Fruit fly (Drosophila melanogaster) whole organism, prepupa: ENCODE data around the gene hiw.

Source experiments
- CG16779 ChIP-seq: fragments of 200-800 bp; sonication (Bioruptor generic); optimal IDR thresholded peaks from 3 replicates; lab custom pipeline; 2017; ENCODE audit warnings: missing biosample characterization, mild to moderate bottlenecking, missing genetic modification characterization
- Hr39 ChIP-seq: fragments of 200-800 bp; sonication (Bioruptor generic); optimal IDR thresholded peaks from 2 replicates; lab custom pipeline; 2016; ENCODE audit warnings: missing biosample characterization, missing genetic modification characterization
- achi ChIP-seq: fragments of 200-800 bp; sonication (Bioruptor generic); optimal IDR thresholded peaks from 3 replicates; lab custom pipeline; 2016; ENCODE audit warnings: missing biosample characterization, missing genetic modification characterization
- ss ChIP-seq, 2 experiments: fragments of 200-800 bp; sonication (Bioruptor generic); optimal IDR thresholded peaks; 2 replicates in 1 of 2; 3 replicates in 1 of 2; lab custom pipeline; 2017 to 2018; ENCODE audit warnings: mild to moderate bottlenecking in 2 of 2, missing biosample characterization in 2 of 2, missing genetic modification characterization in 2 of 2, moderate library complexity in 1 of 2

DNA sequence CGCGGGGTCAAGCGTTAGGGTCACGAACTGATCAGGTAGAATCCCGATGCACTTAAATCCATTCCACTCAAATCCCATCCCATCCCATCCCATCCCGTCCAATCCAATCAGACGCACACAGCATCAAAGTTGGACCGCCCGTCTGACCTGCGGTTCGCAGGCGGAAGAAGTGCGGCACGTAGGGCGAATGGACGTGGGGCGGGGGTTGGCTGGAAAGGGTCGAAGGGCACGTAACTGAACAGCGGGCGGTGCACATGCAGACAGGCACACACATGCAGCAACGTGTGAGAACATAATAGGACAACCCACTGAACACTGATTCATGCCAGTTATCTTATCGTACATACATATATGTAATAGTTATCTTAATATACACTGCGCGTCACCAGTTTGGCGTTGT, 43.8 kb downstream of the hiw start:
- TF ChIP-seq CG16779 (tag; lab: Kevin White, UChicago), result no peak
- no peak for TF ChIP-seq ss (GFP tag; optimal IDR thresholded peaks at IDR 0.05; lab: Kevin White, UChicago)
- no peak for TF ChIP-seq Hr39
- TF ChIP-seq achi, result no peak
